Fruit fly (Drosophila melanogaster) whole organism, wandering third instar larva: ENCODE data around the gene Best3.

Source experiments
- br ChIP-seq: fragments of 200-800 bp; sonication (Bioruptor generic); optimal IDR thresholded peaks from 2 replicates; lab custom pipeline; 2016; ENCODE audit warnings: missing biosample characterization, missing genetic modification characterization
- dsf ChIP-seq: sonication (Bioruptor generic); optimal IDR thresholded peaks from 2 replicates; lab custom pipeline; 2016; ENCODE audit warnings: missing biosample characterization, missing genetic modification characterization, borderline replicate concordance
- ey ChIP-seq: fragments of 200-800 bp; sonication (Bioruptor generic); optimal IDR thresholded peaks from 2 replicates; lab custom pipeline; 2016; ENCODE audit warnings: missing biosample characterization, missing genetic modification characterization
- lola ChIP-seq: fragments of >200 bp; optimal IDR thresholded peaks from 2 replicates; lab custom pipeline; 2017; ENCODE audit warnings: missing biosample characterization, missing genetic modification characterization

dm6 chr3L:15329261-15330160 lies 26.9 kb upstream of the Best3 start:
- TF ChIP-seq br (no peak), ey (GFP tag; lab: Kevin White, UChicago) (no peak), lola (GFP tag; lab: Kevin White, UChicago) (no peak), dsf (GFP tag; lab: Kevin White, UChicago) (no peak)
